Fruit fly (Drosophila melanogaster): ENCODE measurements around the gene mud.

mud gene

dm6 chrX:14211250-14211944 lies 36.1 kb upstream of the mud start (continued):
- TF ChIP-seq CG30403 (GFP tag; optimal IDR thresholded peaks at IDR 0.05), result peak; percentile 26
- peak; percentile 1 for TF ChIP-seq sqz (GFP tag; optimal IDR thresholded peaks at IDR 0.05)
- TF ChIP-seq Oli (tag; optimal IDR thresholded peaks at IDR 0.05), result peak; percentile 25
- TF ChIP-seq CG1603 (tag; optimal IDR thresholded peaks at IDR 0.05), result peak; percentile 6
- no peak for TF ChIP-seq D19A (tag; optimal IDR thresholded peaks at IDR 0.05)
- TF ChIP-seq CG17361 (GFP tag; IDR thresholded peaks at IDR 0.05), result peak; percentile 57; the same call in 2 of the 3 replicates
- peak; percentile 2 for TF ChIP-seq sd (tag; optimal IDR thresholded peaks at IDR 0.05)
- peak; percentile 81 for TF ChIP-seq Med (GFP tag)
- TF ChIP-seq vvl (GFP tag; IDR thresholded peaks at IDR 0.05), result peak; percentile 44; the same call in 1 of the 2 replicates
- no peak for TF ChIP-seq nmo (GFP tag; optimal IDR thresholded peaks at IDR 0.05)
- TF ChIP-seq chinmo (GFP tag; IDR thresholded peaks at IDR 0.05; ENCODE audit: partially characterized antibody), result peak; percentile 79; the same call in 3 of the 4 replicates
- TF ChIP-seq CG7928 (GFP tag; optimal IDR thresholded peaks at IDR 0.05), result no peak
- no peak for TF ChIP-seq Vsx1 (GFP tag; optimal IDR thresholded peaks at IDR 0.05)
- no peak for TF ChIP-seq CkIIα-i1 (GFP tag; IDR thresholded peaks at IDR 0.05)
- TF ChIP-seq ara (GFP tag; IDR thresholded peaks at IDR 0.05), result no peak
- TF ChIP-seq CG34376 (GFP tag; optimal IDR thresholded peaks at IDR 0.05), result no peak
- peak; percentile 1 for TF ChIP-seq CG18619 (GFP tag; optimal IDR thresholded peaks at IDR 0.05)
- TF ChIP-seq CG3407 (GFP tag; optimal IDR thresholded peaks at IDR 0.05), result no peak
- TF ChIP-seq CG2199 (GFP tag; IDR thresholded peaks at IDR 0.05), result peak; percentile 70; the same call in 2 of the 3 replicates
- TF ChIP-seq CG7839 (tag; optimal IDR thresholded peaks at IDR 0.05), result peak; percentile 5
- TF ChIP-seq CG17912 (GFP tag; optimal IDR thresholded peaks at IDR 0.05), result no peak
- no peak for TF ChIP-seq CG8089 (GFP tag; optimal IDR thresholded peaks at IDR 0.05)
- TF ChIP-seq dati (GFP tag; IDR thresholded peaks at IDR 0.05), result no peak
- peak; percentile 6 for TF ChIP-seq tio (GFP tag; optimal IDR thresholded peaks at IDR 0.05)
- TF ChIP-seq Sox102F (GFP tag; optimal IDR thresholded peaks at IDR 0.05), result peak; percentile 11
- TF ChIP-seq Trl (optimal IDR thresholded peaks at IDR 0.05), result peak; percentile 76 to 88
- TF ChIP-seq Trl (GFP tag; optimal IDR thresholded peaks at IDR 0.05), result no peak
- no peak for TF ChIP-seq lov (optimal IDR thresholded peaks at IDR 0.05)
- TF ChIP-seq lov (GFP tag; IDR thresholded peaks at IDR 0.05), result no peak
- TF ChIP-seq Opbp (GFP tag; IDR thresholded peaks at IDR 0.05; ENCODE audit: partially characterized antibody), result peak; percentile 45; the same call in 1 of the 3 replicates
- TF ChIP-seq inv (GFP tag; IDR thresholded peaks at IDR 0.05; ENCODE audit: partially characterized antibody), result 0 out of 2 replicates have a peak, but pooled peaks have one; percentile 9
- TF ChIP-seq Sox100B (GFP tag; optimal IDR thresholded peaks at IDR 0.05), result peak; percentile 14
- peak; percentile 1 for TF ChIP-seq PHDP (tag; optimal IDR thresholded peaks at IDR 0.05)
- peak; percentile 80 for TF ChIP-seq chm (GFP tag; IDR thresholded peaks at IDR 0.05)
- TF ChIP-seq salm (tag; optimal IDR thresholded peaks at IDR 0.05), result no peak
- no peak for TF ChIP-seq Aef1 (GFP tag; IDR thresholded peaks at IDR 0.05)
- TF ChIP-seq MESR4 (GFP tag; optimal IDR thresholded peaks at IDR 0.05), result no peak
- TF ChIP-seq Hr51 (GFP tag; optimal IDR thresholded peaks at IDR 0.05), result peak in 1 of 2 experiments; percentile 21
- TF ChIP-seq stwl (tag; optimal IDR thresholded peaks at IDR 0.05), result peak; percentile 20
- TF ChIP-seq gem (tag; optimal IDR thresholded peaks at IDR 0.05), result peak; percentile 35
- TF ChIP-seq CG11696 (GFP tag; IDR thresholded peaks at IDR 0.05), result no peak
- TF ChIP-seq pb (GFP tag; optimal IDR thresholded peaks at IDR 0.05), result no peak
- TF ChIP-seq Meics (GFP tag; optimal IDR thresholded peaks at IDR 0.05), result peak; percentile 3
- no peak for TF ChIP-seq CG17612 (GFP tag; IDR thresholded peaks at IDR 0.05)
- TF ChIP-seq maf-S (GFP tag; optimal IDR thresholded peaks at IDR 0.05), result no peak
- peak; percentile 45; the same call in 1 of the 2 replicates for TF ChIP-seq bbx (GFP tag; IDR thresholded peaks at IDR 0.05; ENCODE audit: partially characterized antibody)
- 0 out of 3 replicates have a peak, but pooled peaks have one; percentile 34 for TF ChIP-seq so (GFP tag; IDR thresholded peaks at IDR 0.05)
- TF ChIP-seq bsh (GFP tag; optimal IDR thresholded peaks at IDR 0.05), result peak in 1 of 2 experiments; percentile 5
- peak; percentile 37 for TF ChIP-seq yki (optimal IDR thresholded peaks at IDR 0.05)

All from whole organism, embryonic.